Worm (Caenorhabditis elegans): ENCODE data around the gene fbxb-72.

The fbxb-72 gene

DNA sequence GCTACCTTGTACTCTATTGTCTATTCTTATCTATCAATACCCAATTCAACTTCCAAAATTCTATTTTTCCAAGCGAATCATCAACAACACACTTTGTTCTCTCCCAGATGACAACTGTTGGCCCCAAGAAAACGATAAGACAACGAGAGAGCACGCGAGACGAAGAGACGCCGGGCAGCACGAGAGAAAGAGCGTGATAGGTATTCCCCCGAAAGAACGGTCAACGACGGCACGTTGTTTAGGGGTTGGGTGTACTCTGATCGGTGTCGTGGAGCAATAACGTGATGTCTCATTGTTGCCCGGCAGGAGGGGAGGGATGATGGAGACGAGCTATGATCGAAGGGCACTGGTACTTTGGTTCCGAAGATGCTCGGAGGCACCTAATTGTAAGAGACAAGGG lies 7.6 kb upstream of the fbxb-72 start:
- TF ChIP-seq unc-62 (GFP tag; optimal IDR thresholded peaks at IDR 0.05): peak; percentile 74
- TF ChIP-seq nhr-237 (tag; optimal IDR thresholded peaks at IDR 0.05): no peak
- no peak for TF ChIP-seq elt-1 (tag; optimal IDR thresholded peaks at IDR 0.05)
- TF ChIP-seq pha-4 (tag; optimal IDR thresholded peaks at IDR 0.05): peak; percentile 92
- no peak for TF ChIP-seq ztf-11 (tag; optimal IDR thresholded peaks at IDR 0.05)
- TF ChIP-seq nhr-77 (tag; optimal IDR thresholded peaks at IDR 0.05): no peak
- no peak for TF ChIP-seq daf-12 (tag; optimal IDR thresholded peaks at IDR 0.05)
- TF ChIP-seq eor-1 (tag; optimal IDR thresholded peaks at IDR 0.05): no peak
- no peak for TF ChIP-seq zag-1 (tag; optimal IDR thresholded peaks at IDR 0.05)
- TF ChIP-seq ceh-16 (tag; optimal IDR thresholded peaks at IDR 0.05): no peak
- peak; percentile 94 for TF ChIP-seq nhr-43 (tag; optimal IDR thresholded peaks at IDR 0.05; ENCODE audit: poor library complexity, severe bottlenecking)
- TF ChIP-seq nfya-1 (tag; optimal IDR thresholded peaks at IDR 0.05; ENCODE audit: insufficient read depth): peak; percentile 74
- TF ChIP-seq nhr-25 (tag; optimal IDR thresholded peaks at IDR 0.05): peak; percentile 74
- TF ChIP-seq nhr-11 (tag; optimal IDR thresholded peaks at IDR 0.05): peak; percentile 85
- peak; percentile 32 to 47 (median 37) for TF ChIP-seq elt-3 (tag; optimal IDR thresholded peaks at IDR 0.05)
- TF ChIP-seq lsy-12 (tag; optimal IDR thresholded peaks at IDR 0.05): peak; percentile 77
- peak; percentile 44 for TF ChIP-seq egl-27 (tag; optimal IDR thresholded peaks at IDR 0.05)
- no peak for TF ChIP-seq nhr-12 (tag; optimal IDR thresholded peaks at IDR 0.05)
- no peak for TF ChIP-seq nhr-76 (tag; optimal IDR thresholded peaks at IDR 0.05)
- no peak for TF ChIP-seq hmg-11 (tag; optimal IDR thresholded peaks at IDR 0.05)
- no peak for TF ChIP-seq fkh-2 (tag; optimal IDR thresholded peaks at IDR 0.05)
- peak; percentile 53 for TF ChIP-seq nhr-28 (tag; optimal IDR thresholded peaks at IDR 0.05)
- TF ChIP-seq egl-5 (tag; optimal IDR thresholded peaks at IDR 0.05): no peak
- TF ChIP-seq pqm-1 (tag; optimal IDR thresholded peaks at IDR 0.05): peak; percentile 98
- no peak for TF ChIP-seq ceh-9 (tag; optimal IDR thresholded peaks at IDR 0.05)
- no peak for TF ChIP-seq nhr-67 (tag; optimal IDR thresholded peaks at IDR 0.05)
- TF ChIP-seq ama-1 (optimal IDR thresholded peaks at IDR 0.05): peak; percentile 81
- no peak for TF ChIP-seq mml-1 (tag; optimal IDR thresholded peaks at IDR 0.05)
- TF ChIP-seq fos-1 (tag; optimal IDR thresholded peaks at IDR 0.05): no peak
- peak; percentile 99 for TF ChIP-seq elt-2 (tag; optimal IDR thresholded peaks at IDR 0.05)
- TF ChIP-seq jun-1 (tag; optimal IDR thresholded peaks at IDR 0.05): peak; percentile 97
- no peak for TF ChIP-seq ZK546.5 (tag; optimal IDR thresholded peaks at IDR 0.05)
- peak; percentile 96 for TF ChIP-seq mdl-1 (tag; optimal IDR thresholded peaks at IDR 0.05)
- peak; percentile 55 for TF ChIP-seq skn-1 (tag; optimal IDR thresholded peaks at IDR 0.05)
- TF ChIP-seq snpc-4 (tag; optimal IDR thresholded peaks at IDR 0.05): no peak
- TF ChIP-seq ztf-4 (tag; optimal IDR thresholded peaks at IDR 0.05): no peak
- no peak for TF ChIP-seq fkh-10 (GFP tag; optimal IDR thresholded peaks at IDR 0.05)
- no peak for TF ChIP-seq aly-2 (tag; optimal IDR thresholded peaks at IDR 0.05)
- TF ChIP-seq unc-39 (tag; optimal IDR thresholded peaks at IDR 0.05): no peak
- peak; percentile 80 for TF ChIP-seq nhr-23 (tag; optimal IDR thresholded peaks at IDR 0.05)
- TF ChIP-seq R02D3.7 (tag; optimal IDR thresholded peaks at IDR 0.05): peak; percentile 32
- TF ChIP-seq lin-15B (tag; optimal IDR thresholded peaks at IDR 0.05): peak; percentile 46
- peak; percentile 62 for TF ChIP-seq ceh-28 (tag; optimal IDR thresholded peaks at IDR 0.05)
- no peak for TF ChIP-seq sea-2 (GFP tag; optimal IDR thresholded peaks at IDR 0.05)
- no peak for TF ChIP-seq ceh-82 (tag; optimal IDR thresholded peaks at IDR 0.05)
- peak; percentile 65 for TF ChIP-seq tbx-2 (tag; optimal IDR thresholded peaks at IDR 0.05)
- peak; percentile 90 for TF ChIP-seq lin-39 (tag; optimal IDR thresholded peaks at IDR 0.05)

DNA sequence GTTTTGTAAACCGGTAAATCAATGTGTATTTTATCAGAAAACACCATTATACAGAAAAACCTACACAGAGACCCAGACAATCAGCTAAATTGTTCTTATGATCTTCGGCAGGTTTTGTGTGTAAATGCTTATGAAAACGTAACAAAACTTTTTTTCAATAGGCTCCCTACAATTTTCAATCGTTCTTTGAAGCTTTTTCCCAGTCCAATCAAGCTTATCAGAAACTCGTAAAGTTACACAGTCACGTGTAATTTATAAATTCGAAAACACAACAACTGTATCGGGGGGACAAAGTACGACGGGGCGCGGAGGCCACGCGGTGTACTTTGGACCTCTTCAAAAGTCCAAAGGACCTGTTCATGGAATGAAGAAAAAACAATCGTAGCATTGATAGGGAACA lies 6.5 kb upstream of the fbxb-72 start:
- TF ChIP-seq skn-1 (tag; optimal IDR thresholded peaks at IDR 0.05) (no peak), mml-1 (tag; optimal IDR thresholded peaks at IDR 0.05) (no peak), nhr-25 (tag; optimal IDR thresholded peaks at IDR 0.05) (peak; percentile 16), nhr-23 (tag; optimal IDR thresholded peaks at IDR 0.05) (no peak), ceh-82 (tag; optimal IDR thresholded peaks at IDR 0.05) (no peak), nhr-76 (tag; optimal IDR thresholded peaks at IDR 0.05) (no peak), lin-39 (tag; optimal IDR thresholded peaks at IDR 0.05) (no peak), sea-2 (GFP tag; optimal IDR thresholded peaks at IDR 0.05) (no peak), tbx-2 (tag; optimal IDR thresholded peaks at IDR 0.05) (no peak), elt-2 (tag; optimal IDR thresholded peaks at IDR 0.05) (peak; percentile 92), mdl-1 (tag; optimal IDR thresholded peaks at IDR 0.05) (no peak), jun-1 (tag; optimal IDR thresholded peaks at IDR 0.05) (peak; percentile 67), pqm-1 (tag; optimal IDR thresholded peaks at IDR 0.05) (peak; percentile 87), nhr-12 (tag; optimal IDR thresholded peaks at IDR 0.05) (no peak), unc-62 (GFP tag; optimal IDR thresholded peaks at IDR 0.05) (no peak), pha-4 (tag; optimal IDR thresholded peaks at IDR 0.05) (peak; percentile 86), ama-1 (optimal IDR thresholded peaks at IDR 0.05) (peak; percentile 87), nhr-77 (tag; optimal IDR thresholded peaks at IDR 0.05) (no peak), ztf-11 (tag; optimal IDR thresholded peaks at IDR 0.05) (no peak), lsy-12 (tag; optimal IDR thresholded peaks at IDR 0.05) (peak; percentile 44), zag-1 (tag; optimal IDR thresholded peaks at IDR 0.05) (no peak), aly-2 (tag; optimal IDR thresholded peaks at IDR 0.05) (no peak), fos-1 (tag; optimal IDR thresholded peaks at IDR 0.05) (no peak), fkh-2 (tag; optimal IDR thresholded peaks at IDR 0.05) (no peak), egl-27 (tag; optimal IDR thresholded peaks at IDR 0.05) (no peak), nfya-1 (tag; optimal IDR thresholded peaks at IDR 0.05; ENCODE audit: insufficient read depth) (peak; percentile 49), ceh-28 (tag; optimal IDR thresholded peaks at IDR 0.05) (no peak), daf-12 (tag; optimal IDR thresholded peaks at IDR 0.05) (no peak), nhr-43 (tag; optimal IDR thresholded peaks at IDR 0.05; ENCODE audit: poor library complexity, severe bottlenecking) (peak; percentile 85), nhr-11 (tag; optimal IDR thresholded peaks at IDR 0.05) (no peak)

Measured in whole organism, L3 larva.